Fruit fly (Drosophila melanogaster) whole organism, pupa: Measurements from ENCODE around the gene Tim17b1.

ENCODE experiments used
- CG34367 ChIP-seq: fragments of 200-800 bp; sonication (Bioruptor generic); optimal IDR thresholded peaks from 2 replicates; lab custom pipeline; 2018; ENCODE audit warnings: missing biosample characterization, mild to moderate bottlenecking, missing genetic modification characterization
- CG8301 ChIP-seq: fragments of 200-800 bp; sonication (Bioruptor generic); optimal IDR thresholded peaks from 2 replicates; lab custom pipeline; 2018; ENCODE audit warnings: missing biosample characterization, mild to moderate bottlenecking, missing genetic modification characterization
- Ets98B ChIP-seq: fragments of 200-800 bp; sonication (Bioruptor generic); IDR thresholded peaks from 2 replicates; pipeline ENCODE4 v1.3.6; 2022; ENCODE audit warnings: missing biosample characterization, missing genetic modification characterization

DNA sequence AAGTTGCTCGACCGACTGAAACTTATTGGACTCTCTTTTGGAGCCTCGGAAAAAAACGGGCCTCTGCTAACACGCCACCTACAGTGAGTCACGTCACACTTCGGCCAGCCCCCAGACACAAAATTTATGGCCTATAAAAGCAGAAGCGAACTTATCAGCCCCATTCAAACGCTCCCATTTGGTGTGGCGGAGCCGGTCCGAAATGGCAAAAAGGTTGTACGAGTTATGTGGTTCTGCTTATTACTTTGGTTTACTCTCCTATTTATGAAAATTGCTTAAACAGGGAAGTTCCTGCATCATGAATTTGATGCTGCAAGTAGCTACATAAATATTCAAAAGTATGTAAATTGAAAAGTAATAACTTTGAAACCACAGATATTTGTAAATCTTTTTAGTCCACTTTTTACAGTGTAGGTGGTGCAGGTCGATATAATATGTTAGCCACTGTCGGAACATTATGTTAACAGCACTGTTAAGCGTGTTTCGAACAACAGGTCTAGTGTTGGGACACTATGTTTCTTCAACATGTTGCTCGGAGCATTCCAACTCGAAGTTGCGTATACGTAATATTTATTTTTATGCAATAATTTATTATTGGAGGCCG, 16.5 kb upstream of the Tim17b1 start:
- TF ChIP-seq CG8301 (tag; lab: Kevin White, UChicago), result peak; percentile 94
- peak; percentile 76 for TF ChIP-seq CG34367
- TF ChIP-seq Ets98B (GFP tag; lab: Robert Waterston, UW), result peak; percentile 70; the same call in 1 of the 2 replicates
